Worm (Caenorhabditis elegans): ENCODE results near the gene F19B10.6.

Gene F19B10.6

ce11 chrII:3680366-3680765, 16.7 kb upstream of the F19B10.6 start:
- no peak for TF ChIP-seq efl-1 (optimal IDR thresholded peaks at IDR 0.05)
- no peak for TF ChIP-seq efl-1 (GFP tag; optimal IDR thresholded peaks at IDR 0.05 in 1 of 2)
- TF ChIP-seq pax-3 (tag; optimal IDR thresholded peaks at IDR 0.05): no peak
- TF ChIP-seq aly-2 (tag; optimal IDR thresholded peaks at IDR 0.05): no peak
- TF ChIP-seq blmp-1 (tag; optimal IDR thresholded peaks at IDR 0.05): no peak

ce11 chrII:3678978-3679377, 15.3 kb upstream of the F19B10.6 start:
- TF ChIP-seq tbx-2 (tag; optimal IDR thresholded peaks at IDR 0.05) (no peak), nhr-28 (tag; optimal IDR thresholded peaks at IDR 0.05) (no peak), hlh-4 (tag; optimal IDR thresholded peaks at IDR 0.05) (no peak), blmp-1 (tag; optimal IDR thresholded peaks at IDR 0.05) (no peak), tlp-1 (tag; optimal IDR thresholded peaks at IDR 0.05) (no peak), dpl-1 (GFP tag; optimal IDR thresholded peaks at IDR 0.05) (no peak), nhr-20 (tag; optimal IDR thresholded peaks at IDR 0.05) (no peak), F16B12.6 (tag; optimal IDR thresholded peaks at IDR 0.05) (no peak), ceh-88 (GFP tag; IDR thresholded peaks at IDR 0.05) (no peak), nhr-76 (tag; optimal IDR thresholded peaks at IDR 0.05) (no peak), vab-15 (tag; optimal IDR thresholded peaks at IDR 0.05) (no peak), mep-1 (tag; optimal IDR thresholded peaks at IDR 0.05) (no peak), Y116A8C.19 (tag; optimal IDR thresholded peaks at IDR 0.05; ENCODE audit: borderline replicate concordance) (no peak), mab-9 (GFP tag; IDR thresholded peaks at IDR 0.05) (no peak), C34B4.2 (tag; optimal IDR thresholded peaks at IDR 0.05) (no peak), unc-86 (tag; optimal IDR thresholded peaks at IDR 0.05) (no peak), lin-15B (tag; optimal IDR thresholded peaks at IDR 0.05) (no peak), fkh-4 (tag; optimal IDR thresholded peaks at IDR 0.05; ENCODE audit: borderline replicate concordance) (no peak), lin-35 (GFP tag; optimal IDR thresholded peaks at IDR 0.05) (no peak), unc-30 (tag; optimal IDR thresholded peaks at IDR 0.05) (no peak)

DNA sequence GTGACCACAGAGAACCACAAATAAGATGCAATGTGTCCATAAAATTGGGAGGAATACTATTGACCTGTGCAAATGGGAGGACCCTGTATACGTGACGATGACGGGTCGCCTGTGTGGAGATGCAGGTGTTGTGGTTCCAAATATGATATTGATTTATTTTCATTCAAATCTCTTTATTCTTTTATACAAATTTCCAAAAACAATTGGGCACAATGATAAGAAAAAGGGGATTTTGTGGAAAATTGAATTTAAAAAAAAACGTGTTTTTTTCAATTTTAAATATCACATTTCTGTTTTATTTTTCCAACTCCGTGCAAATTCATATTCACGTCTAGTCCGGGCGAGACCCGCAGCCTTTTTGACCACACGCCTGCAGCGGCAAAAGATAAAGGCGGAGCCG, 11.5 kb upstream of the F19B10.6 start, which contains the start of gene F19B10.2:
TSS of gene F19B10.2 (plus strand) at position 301 of the 400 bp plus-strand sequence.
- no peak for TF ChIP-seq hlh-17 (GFP tag; optimal IDR thresholded peaks at IDR 0.05; ENCODE audit: borderline replicate concordance)
- TF ChIP-seq C34B4.2 (tag; optimal IDR thresholded peaks at IDR 0.05): no peak
- no peak for TF ChIP-seq lsy-2 (tag; optimal IDR thresholded peaks at IDR 0.05)
- TF ChIP-seq lin-15B (tag; optimal IDR thresholded peaks at IDR 0.05): no peak
- TF ChIP-seq efl-1 (optimal IDR thresholded peaks at IDR 0.05): no peak
- TF ChIP-seq efl-1 (GFP tag; optimal IDR thresholded peaks at IDR 0.05 in 1 of 2): no peak
- no peak for TF ChIP-seq unc-30 (tag; optimal IDR thresholded peaks at IDR 0.05)
- no peak for TF ChIP-seq rnt-1 (tag; optimal IDR thresholded peaks at IDR 0.05)
- TF ChIP-seq skn-1 (tag; optimal IDR thresholded peaks at IDR 0.05): no peak
- no peak for TF ChIP-seq pqm-1 (tag; optimal IDR thresholded peaks at IDR 0.05)
- no peak for TF ChIP-seq sup-37 (GFP tag; optimal IDR thresholded peaks at IDR 0.05)
- no peak for TF ChIP-seq lin-14 (GFP tag; optimal IDR thresholded peaks at IDR 0.05)
- no peak for TF ChIP-seq zag-1 (tag; optimal IDR thresholded peaks at IDR 0.05)
- TF ChIP-seq nhr-12 (tag; optimal IDR thresholded peaks at IDR 0.05): no peak
- TF ChIP-seq sox-4 (tag; optimal IDR thresholded peaks at IDR 0.05): no peak

ce11 chrII:3673493-3673892, 9.8 kb upstream of the F19B10.6 start, which contains the start of gene sea-1:
TSS of gene sea-1 (minus strand) at chrII:3673593.
- TF ChIP-seq fos-1 (tag; optimal IDR thresholded peaks at IDR 0.05) (no peak), blmp-1 (tag; optimal IDR thresholded peaks at IDR 0.05) (no peak), sup-37 (GFP tag; optimal IDR thresholded peaks at IDR 0.05) (no peak), irx-1 (tag; optimal IDR thresholded peaks at IDR 0.05) (no peak), efl-3 (GFP tag; optimal IDR thresholded peaks at IDR 0.05) (no peak), zag-1 (tag; optimal IDR thresholded peaks at IDR 0.05) (no peak), mep-1 (tag; optimal IDR thresholded peaks at IDR 0.05) (no peak)
